Fruit fly (Drosophila melanogaster) whole organism, embryonic: ENCODE results near the gene CG17359.
A peak's percentile ranks its signal among the peaks of the same experiment; 100 is the strongest.

ENCODE experiments used
- CG10147 ChIP-seq: fragments of 200-800 bp; sonication (Bioruptor generic); optimal IDR thresholded peaks from 2 replicates; lab custom pipeline; 2019; ENCODE audit warnings: missing biosample characterization, mild to moderate bottlenecking, missing genetic modification characterization, moderate library complexity
- CG1024 ChIP-seq: fragments of 200-800 bp; sonication (Bioruptor generic); IDR thresholded peaks from 2 replicates; pipeline ENCODE4 v1.3.6; 2022; ENCODE audit warnings: missing biosample characterization, missing genetic modification characterization
- CG10979 ChIP-seq: fragments of 200-800 bp; sonication (Bioruptor generic); optimal IDR thresholded peaks from 2 replicates; lab custom pipeline; 2018; ENCODE audit warnings: missing biosample characterization, mild to moderate bottlenecking, missing genetic modification characterization, moderate library complexity
- CG11093 ChIP-seq: fragments of 200-800 bp; sonication (Bioruptor generic); IDR thresholded peaks from 3 replicates; pipeline ENCODE4 v1.3.6; 2022; ENCODE audit warnings: missing biosample characterization, missing genetic modification characterization
- CG15696 ChIP-seq: fragments of 200-800 bp; sonication (Bioruptor generic); optimal IDR thresholded peaks from 2 replicates; lab custom pipeline; 2019; ENCODE audit warnings: missing biosample characterization, mild to moderate bottlenecking, missing genetic modification characterization, moderate library complexity
- CG17361 ChIP-seq: fragments of 200-800 bp; sonication (Bioruptor generic); IDR thresholded peaks from 3 replicates; pipeline ENCODE4 v1.3.6; 2022; ENCODE audit warnings: missing biosample characterization, missing genetic modification characterization
- CG18764 ChIP-seq: fragments of 200-800 bp; sonication (Bioruptor generic); optimal IDR thresholded peaks from 3 replicates; lab custom pipeline; 2016; ENCODE audit warnings: missing biosample characterization, missing genetic modification characterization
- CG30431 ChIP-seq: fragments of 200-800 bp; sonication (Bioruptor generic); optimal IDR thresholded peaks from 2 replicates; lab custom pipeline; 2017; ENCODE audit warnings: missing biosample characterization, missing genetic modification characterization
- CG3065 ChIP-seq: fragments of 200-800 bp; sonication (Bioruptor generic); optimal IDR thresholded peaks from 2 replicates; lab custom pipeline; 2016; ENCODE audit warnings: missing biosample characterization, missing genetic modification characterization
- CG3163 ChIP-seq: fragments of 200-800 bp; sonication (Bioruptor generic); optimal IDR thresholded peaks from 3 replicates; lab custom pipeline; 2016; ENCODE audit warnings: missing biosample characterization, missing genetic modification characterization
- CG32532 ChIP-seq: fragments of 200-800 bp; sonication (Bioruptor generic); IDR thresholded peaks from 2 replicates; pipeline ENCODE4 v1.3.6; 2022; ENCODE audit warnings: missing biosample characterization, missing genetic modification characterization
- CG3281 ChIP-seq: fragments of 200-800 bp; sonication (Bioruptor generic); optimal IDR thresholded peaks from 3 replicates; lab custom pipeline; 2017; ENCODE audit warnings: missing biosample characterization, mild to moderate bottlenecking, missing genetic modification characterization
- CG34224 ChIP-seq: fragments of 200-800 bp; sonication (Bioruptor generic); IDR thresholded peaks from 3 replicates; pipeline ENCODE4 v1.3.6; 2022; ENCODE audit warnings: missing biosample characterization, missing genetic modification characterization; ENCODE audit not compliant: partially characterized antibody
- CG4282 ChIP-seq: fragments of 200-800 bp; sonication (Bioruptor generic); optimal IDR thresholded peaks from 2 replicates; lab custom pipeline; 2016; ENCODE audit warnings: missing biosample characterization, missing genetic modification characterization
- CG4424 ChIP-seq: fragments of 200-800 bp; sonication (Bioruptor generic); optimal IDR thresholded peaks from 3 replicates; lab custom pipeline; 2016; ENCODE audit warnings: missing biosample characterization, missing genetic modification characterization
- CG4820 ChIP-seq: fragments of 200-800 bp; sonication (Bioruptor generic); optimal IDR thresholded peaks from 3 replicates; lab custom pipeline; 2016; ENCODE audit warnings: missing biosample characterization, missing genetic modification characterization
- CG6765 ChIP-seq: fragments of 200-800 bp; sonication (Bioruptor generic); optimal IDR thresholded peaks from 3 replicates; lab custom pipeline; 2017; ENCODE audit warnings: missing biosample characterization, mild to moderate bottlenecking, missing genetic modification characterization
- CG7963 ChIP-seq: fragments of 200-800 bp; sonication (Bioruptor generic); IDR thresholded peaks from 3 replicates; pipeline ENCODE4 v1.3.6; 2022; ENCODE audit warnings: missing biosample characterization, missing genetic modification characterization; ENCODE audit not compliant: partially characterized antibody
- CG9797 ChIP-seq: fragments of 200-800 bp; sonication (Bioruptor generic); optimal IDR thresholded peaks from 3 replicates; lab custom pipeline; 2018; ENCODE audit warnings: missing biosample characterization, mild to moderate bottlenecking, missing genetic modification characterization
- CHES-1-like ChIP-seq: fragments of 200-800 bp; sonication (Bioruptor generic); optimal IDR thresholded peaks from 2 replicates; lab custom pipeline; 2016; ENCODE audit warnings: missing biosample characterization, missing genetic modification characterization
- Dfd ChIP-seq, 2 experiments: fragments of >200 bp; optimal IDR thresholded peaks; 2 replicates each; lab custom pipeline; 2017; ENCODE audit warnings: missing biosample characterization in 2 of 2, missing genetic modification characterization in 2 of 2
- GATAe ChIP-seq: fragments of 200-800 bp; sonication (Bioruptor generic); conservative IDR thresholded peaks from 2 replicates; pipeline ENCODE4 v1.3.6; 2022; ENCODE audit warnings: missing biosample characterization, missing genetic modification characterization
- H2.0 ChIP-seq: fragments of 200-800 bp; sonication (Bioruptor generic); IDR thresholded peaks from 2 replicates; pipeline ENCODE4 v1.3.6; 2022; ENCODE audit warnings: missing biosample characterization, missing genetic modification characterization
- HLHmδ ChIP-seq: fragments of 200-800 bp; sonication (Bioruptor generic); optimal IDR thresholded peaks from 2 replicates; lab custom pipeline; 2018; ENCODE audit warnings: missing biosample characterization, mild to moderate bottlenecking, missing genetic modification characterization, moderate library complexity
- HmgD ChIP-seq: fragments of 200-800 bp; sonication (Bioruptor generic); optimal IDR thresholded peaks from 3 replicates; lab custom pipeline; 2016; ENCODE audit warnings: missing biosample characterization, missing genetic modification characterization
- Hr78 ChIP-seq, 2 experiments: fragments of 200-800 bp in 1 of 2; fragments of >200 bp in 1 of 2; sonication (Bioruptor generic) in 1 of 2; optimal IDR thresholded peaks; 2 replicates each; lab custom pipeline; 2017 to 2019; ENCODE audit warnings: missing biosample characterization in 2 of 2, missing genetic modification characterization in 2 of 2, mild to moderate bottlenecking in 1 of 2, moderate library complexity in 1 of 2
- Mrtf ChIP-seq: fragments of 200-800 bp; sonication (Bioruptor generic); IDR thresholded peaks from 3 replicates; pipeline ENCODE4 v1.3.6; 2022; ENCODE audit warnings: missing biosample characterization, missing genetic modification characterization
- NK7.1 ChIP-seq: fragments of 200-800 bp; sonication (Bioruptor generic); optimal IDR thresholded peaks from 3 replicates; lab custom pipeline; 2016; ENCODE audit warnings: missing biosample characterization, missing genetic modification characterization
- Oaz ChIP-seq: fragments of 200-800 bp; sonication (Bioruptor generic); IDR thresholded peaks from 2 replicates; pipeline ENCODE4 v1.3.6; 2022; ENCODE audit warnings: missing biosample characterization, missing genetic modification characterization
- Scr ChIP-seq: fragments of 200-800 bp; sonication (Bioruptor generic); IDR thresholded peaks from 2 replicates; pipeline ENCODE4 v1.3.6; 2022; ENCODE audit warnings: missing biosample characterization, missing genetic modification characterization; ENCODE audit not compliant: partially characterized antibody
- Xbp1 ChIP-seq: fragments of 200-800 bp; sonication (Bioruptor generic); optimal IDR thresholded peaks from 3 replicates; lab custom pipeline; 2016; ENCODE audit warnings: missing biosample characterization, mild to moderate bottlenecking, missing genetic modification characterization
- az2 ChIP-seq: fragments of 200-800 bp; sonication (Bioruptor generic); optimal IDR thresholded peaks from 3 replicates; lab custom pipeline; 2016; ENCODE audit warnings: missing biosample characterization, missing genetic modification characterization
- btn ChIP-seq: fragments of 200-800 bp; sonication (Bioruptor generic); optimal IDR thresholded peaks from 2 replicates; lab custom pipeline; 2016; ENCODE audit warnings: missing biosample characterization, missing genetic modification characterization
- croc ChIP-seq: fragments of 200-800 bp; sonication (Bioruptor generic); conservative IDR thresholded peaks from 3 replicates; pipeline ENCODE4 v1.3.6; 2022; ENCODE audit warnings: missing biosample characterization, missing genetic modification characterization
- dmrt99B ChIP-seq: fragments of 200-800 bp; sonication (Bioruptor generic); optimal IDR thresholded peaks from 2 replicates; lab custom pipeline; 2018; ENCODE audit warnings: missing biosample characterization, mild to moderate bottlenecking, missing genetic modification characterization, moderate library complexity
- en ChIP-seq: fragments of 200-800 bp; sonication (Bioruptor generic); optimal IDR thresholded peaks from 2 replicates; lab custom pipeline; 2016; ENCODE audit warnings: missing biosample characterization, missing genetic modification characterization
- gce ChIP-seq: fragments of 200-800 bp; sonication (Bioruptor generic); IDR thresholded peaks from 3 replicates; pipeline ENCODE4 v1.3.6; 2022; ENCODE audit warnings: missing biosample characterization, missing genetic modification characterization
- nerfin-1 ChIP-seq: fragments of 200-800 bp; sonication (Bioruptor generic); optimal IDR thresholded peaks from 3 replicates; lab custom pipeline; 2019; ENCODE audit warnings: missing biosample characterization, mild to moderate bottlenecking, missing genetic modification characterization, moderate library complexity
- otp ChIP-seq: fragments of 200-800 bp; sonication (Bioruptor generic); IDR thresholded peaks from 3 replicates; pipeline ENCODE4, ENCODE4 v1.3.6; 2022; ENCODE audit warnings: missing biosample characterization, missing genetic modification characterization
- p53 ChIP-seq: fragments of 200-800 bp; sonication (Bioruptor generic); optimal IDR thresholded peaks from 2 replicates; lab custom pipeline; 2016; ENCODE audit warnings: missing biosample characterization, missing genetic modification characterization
- peb ChIP-seq: fragments of 200-800 bp; sonication (Bioruptor generic); IDR thresholded peaks from 2 replicates; pipeline ENCODE4 v1.3.6; 2022; ENCODE audit warnings: missing biosample characterization, missing genetic modification characterization
- psq ChIP-seq: fragments of 200-800 bp; sonication (Bioruptor generic); optimal IDR thresholded peaks from 2 replicates; lab custom pipeline; 2017; ENCODE audit warnings: missing biosample characterization, missing genetic modification characterization
- sc ChIP-seq, 3 experiments: fragments of >200 bp in 2 of 3; fragments of 200-800 bp in 1 of 3; sonication (Bioruptor generic) in 1 of 3; optimal IDR thresholded peaks; 2 replicates in 2 of 3; 3 replicates in 1 of 3; lab custom pipeline; 2017; ENCODE audit warnings: mild to moderate bottlenecking in 1 of 3, missing biosample characterization in 1 of 3, missing genetic modification characterization in 1 of 3, missing genetic modification reagents in 1 of 3
- sr ChIP-seq: fragments of 200-800 bp; sonication (Bioruptor generic); IDR thresholded peaks from 3 replicates; pipeline ENCODE4 v1.3.6; 2022; ENCODE audit warnings: missing biosample characterization, missing genetic modification characterization
- stwl ChIP-seq: fragments of 200-800 bp; sonication (Bioruptor generic); optimal IDR thresholded peaks from 3 replicates; lab custom pipeline; 2018; ENCODE audit warnings: missing biosample characterization, mild to moderate bottlenecking, missing genetic modification characterization, moderate library complexity
- sug ChIP-seq: fragments of 200-800 bp; optimal IDR thresholded peaks from 2 replicates; lab custom pipeline; 2019; ENCODE audit warnings: missing biosample characterization, mild to moderate bottlenecking, missing genetic modification characterization, moderate library complexity
- trem ChIP-seq: fragments of 200-800 bp; optimal IDR thresholded peaks from 3 replicates; lab custom pipeline; 2019; ENCODE audit warnings: missing biosample characterization, mild to moderate bottlenecking, missing genetic modification characterization, moderate library complexity
- unc-4 ChIP-seq: fragments of 200-800 bp; sonication (Bioruptor generic); IDR thresholded peaks from 2 replicates; pipeline ENCODE4 v1.3.6; 2022; ENCODE audit warnings: missing biosample characterization, missing genetic modification characterization; ENCODE audit not compliant: partially characterized antibody
- wek ChIP-seq: fragments of 200-800 bp; sonication (Bioruptor generic); optimal IDR thresholded peaks from 3 replicates; lab custom pipeline; 2018; ENCODE audit warnings: missing biosample characterization, mild to moderate bottlenecking, missing genetic modification characterization, moderate library complexity
- zfh1 ChIP-seq: fragments of 200-800 bp; sonication (Bioruptor generic); IDR thresholded peaks from 3 replicates; pipeline ENCODE4 v1.3.6; 2022; ENCODE audit warnings: missing biosample characterization, missing genetic modification characterization

CG17359 gene

DNA sequence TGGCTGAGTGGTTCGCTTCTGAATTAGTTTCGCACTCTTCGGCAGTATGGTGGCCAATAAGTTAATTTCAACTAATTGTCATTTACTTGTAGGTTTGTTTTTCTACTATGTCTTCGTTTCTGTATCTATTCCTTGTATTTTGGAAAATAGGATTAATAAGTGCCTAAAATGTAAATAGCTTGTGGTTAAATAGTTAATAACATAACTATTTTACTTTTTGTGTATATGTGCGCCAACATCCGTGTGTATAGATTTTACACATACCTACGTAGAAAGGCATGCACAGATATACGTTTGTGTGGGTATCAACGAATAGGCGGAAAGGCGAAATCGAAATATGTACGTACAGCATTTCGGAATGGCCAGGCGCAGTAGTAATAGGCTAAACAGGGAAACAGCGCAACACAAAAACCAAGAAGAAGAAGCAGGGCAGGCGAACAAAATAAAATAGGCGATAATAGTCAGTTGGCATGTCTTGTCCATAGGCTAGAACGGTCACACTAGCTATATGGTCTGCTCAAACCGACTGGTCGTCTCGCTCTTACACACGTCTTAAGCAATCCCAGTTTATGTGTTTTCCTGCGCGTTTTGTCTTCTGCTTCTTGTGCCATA lies 3.6 kb upstream of the CG17359 start (continued):
- TF ChIP-seq HLHmδ (GFP tag; lab: Kevin White, UChicago) (no peak), CG32532 (GFP tag; lab: Robert Waterston, UW) (0 out of 2 replicates have a peak, but pooled peaks have one; percentile 30), stwl (tag; lab: Kevin White, UChicago) (peak; percentile 49), CHES-1-like (GFP tag; lab: Kevin White, UChicago) (peak; percentile 13), CG30431 (GFP tag; lab: Kevin White, UChicago) (no peak), btn (GFP tag; lab: Kevin White, UChicago) (no peak), Mrtf (GFP tag; lab: Robert Waterston, UW) (no peak), sug (peak; percentile 19), dmrt99B (no peak), peb (GFP tag; lab: Robert Waterston, UW) (no peak), wek (GFP tag; lab: Kevin White, UChicago) (no peak), trem (tag; lab: Kevin White, UChicago) (peak; percentile 98), Scr (GFP tag; lab: Robert Waterston, UW) (peak; percentile 19; the same call in 1 of the 2 replicates), CG6765 (peak; percentile 25), CG15696 (tag; lab: Kevin White, UChicago) (no peak), Hr78 (GFP tag; optimal IDR thresholded peaks at IDR 0.05; lab: Kevin White, UChicago) (no peak), CG4282 (peak; percentile 5), unc-4 (GFP tag; lab: Robert Waterston, UW) (no peak), otp (GFP tag; lab: Robert Waterston, UW) (peak; percentile 52; the same call in 1 of the 3 replicates), croc (GFP tag; lab: Robert Waterston, UW) (no peak), CG4424 (GFP tag; lab: Kevin White, UChicago) (no peak), CG11093 (GFP tag; lab: Robert Waterston, UW) (no peak), CG3281 (GFP tag; lab: Kevin White, UChicago) (no peak), CG9797 (GFP tag; lab: Kevin White, UChicago) (peak; percentile 68), CG10147 (GFP tag; lab: Kevin White, UChicago) (no peak), Oaz (GFP tag; lab: Robert Waterston, UW) (no peak), NK7.1 (GFP tag; lab: Kevin White, UChicago) (no peak), az2 (GFP tag; lab: Kevin White, UChicago) (no peak), CG17361 (peak; percentile 8; the same call in 1 of the 3 replicates), CG3163 (GFP tag; lab: Kevin White, UChicago) (no peak), p53 (no peak), CG4820 (GFP tag; lab: Kevin White, UChicago) (no peak), CG3065 (no peak), GATAe (GFP tag; lab: Robert Waterston, UW) (no peak), Xbp1 (GFP tag; lab: Kevin White, UChicago) (no peak), CG7963 (GFP tag; lab: Robert Waterston, UW) (0 out of 3 replicates have a peak, but pooled peaks have one; percentile 39), nerfin-1 (peak; percentile 71), CG18764 (GFP tag; lab: Kevin White, UChicago) (no peak), CG34224 (GFP tag; lab: Robert Waterston, UW) (no peak), CG1024 (GFP tag; lab: Robert Waterston, UW) (no peak), psq (peak; percentile 100), Dfd (GFP tag; optimal IDR thresholded peaks at IDR 0.05; lab: Kevin White, UChicago) (no peak), gce (GFP tag; lab: Robert Waterston, UW) (no peak), zfh1 (no peak), en (GFP tag; lab: Kevin White, UChicago) (no peak), CG10979 (tag; lab: Kevin White, UChicago) (no peak), sc (optimal IDR thresholded peaks at IDR 0.05; lab: Kevin White, UChicago) (no peak), sc (GFP tag; optimal IDR thresholded peaks at IDR 0.05; lab: Kevin White, UChicago) (no peak), H2.0 (no peak), HmgD (peak; percentile 62), sr (no peak)
